Fruit fly (Drosophila melanogaster) whole organism, embryonic: ENCODE measurements around the gene Hr38.

Experiments used
- CG10267 ChIP-seq: fragments of 200-800 bp; sonication (Bioruptor generic); optimal IDR thresholded peaks from 2 replicates; lab custom pipeline; 2018; ENCODE audit warnings: missing biosample characterization, mild to moderate bottlenecking, missing genetic modification characterization, moderate library complexity
- CG11085 ChIP-seq: fragments of 200-800 bp; sonication (Bioruptor generic); IDR thresholded peaks from 2 replicates; pipeline ENCODE4 v1.3.6; 2022; ENCODE audit warnings: missing biosample characterization, missing genetic modification characterization
- CG11456 ChIP-seq: fragments of 200-800 bp; sonication (Bioruptor generic); IDR thresholded peaks from 3 replicates; pipeline ENCODE4 v1.3.6; 2022; ENCODE audit warnings: missing biosample characterization, missing genetic modification characterization
- CG11696 ChIP-seq: fragments of 200-800 bp; sonication (Bioruptor generic); IDR thresholded peaks from 2 replicates; pipeline ENCODE4 v1.3.6; 2022; ENCODE audit warnings: missing biosample characterization, missing genetic modification characterization
- CG12155 ChIP-seq: fragments of 200-800 bp; sonication (Bioruptor generic); optimal IDR thresholded peaks from 3 replicates; lab custom pipeline; 2016; ENCODE audit warnings: missing biosample characterization, missing genetic modification characterization
- CG12659 ChIP-seq: fragments of 200-800 bp; sonication (Bioruptor generic); optimal IDR thresholded peaks from 3 replicates; lab custom pipeline; 2017; ENCODE audit warnings: mild to moderate bottlenecking, missing biosample characterization, missing genetic modification reagents, missing genetic modification characterization
- CG15269 ChIP-seq: fragments of 200-800 bp; sonication (Bioruptor generic); optimal IDR thresholded peaks from 2 replicates; lab custom pipeline; 2018; ENCODE audit warnings: missing biosample characterization, mild to moderate bottlenecking, missing genetic modification characterization, moderate library complexity
- CG1529 ChIP-seq: fragments of 200-800 bp; sonication (Bioruptor generic); optimal IDR thresholded peaks from 3 replicates; lab custom pipeline; 2018; ENCODE audit warnings: missing biosample characterization, missing genetic modification characterization
- CG15479 ChIP-seq: fragments of 200-800 bp; sonication (Bioruptor generic); optimal IDR thresholded peaks from 3 replicates; lab custom pipeline; 2019; ENCODE audit warnings: missing biosample characterization, mild to moderate bottlenecking, missing genetic modification characterization, moderate library complexity
- CG15601 ChIP-seq: fragments of 200-800 bp; sonication (Bioruptor generic); optimal IDR thresholded peaks from 3 replicates; lab custom pipeline; 2019; ENCODE audit warnings: missing biosample characterization, mild to moderate bottlenecking, missing genetic modification characterization, moderate library complexity
- CG18619 ChIP-seq: fragments of 200-800 bp; sonication (Bioruptor generic); optimal IDR thresholded peaks from 3 replicates; lab custom pipeline; 2017; ENCODE audit warnings: missing biosample characterization, mild to moderate bottlenecking, missing genetic modification characterization
- CG18764 ChIP-seq: fragments of 200-800 bp; sonication (Bioruptor generic); optimal IDR thresholded peaks from 3 replicates; lab custom pipeline; 2016; ENCODE audit warnings: missing biosample characterization, missing genetic modification characterization
- CG2116 ChIP-seq: fragments of 200-800 bp; sonication (Bioruptor generic); optimal IDR thresholded peaks from 3 replicates; lab custom pipeline; 2018; ENCODE audit warnings: missing biosample characterization, mild to moderate bottlenecking, missing genetic modification characterization
- CG30403 ChIP-seq: fragments of 200-800 bp; sonication (Bioruptor generic); optimal IDR thresholded peaks from 3 replicates; lab custom pipeline; 2016; ENCODE audit warnings: missing biosample characterization, missing genetic modification characterization
- CG31365 ChIP-seq: fragments of 200-800 bp; sonication (Bioruptor generic); optimal IDR thresholded peaks from 2 replicates; lab custom pipeline; 2018; ENCODE audit warnings: missing biosample characterization, mild to moderate bottlenecking, missing genetic modification characterization
- CG31441 ChIP-seq: fragments of 200-800 bp; sonication (Bioruptor generic); IDR thresholded peaks from 2 replicates; pipeline ENCODE4 v1.3.6; 2022; ENCODE audit warnings: missing biosample characterization, missing genetic modification characterization
- CG3281 ChIP-seq: fragments of 200-800 bp; sonication (Bioruptor generic); optimal IDR thresholded peaks from 3 replicates; lab custom pipeline; 2017; ENCODE audit warnings: missing biosample characterization, mild to moderate bottlenecking, missing genetic modification characterization
- CG34376 ChIP-seq: fragments of 200-800 bp; sonication (Bioruptor generic); optimal IDR thresholded peaks from 2 replicates; lab custom pipeline; 2018; ENCODE audit warnings: missing biosample characterization, mild to moderate bottlenecking, missing genetic modification characterization
- CG4424 ChIP-seq: fragments of 200-800 bp; sonication (Bioruptor generic); optimal IDR thresholded peaks from 3 replicates; lab custom pipeline; 2016; ENCODE audit warnings: missing biosample characterization, missing genetic modification characterization
- CG5245 ChIP-seq: fragments of 200-800 bp; sonication (Bioruptor generic); optimal IDR thresholded peaks from 3 replicates; lab custom pipeline; 2016; ENCODE audit warnings: missing biosample characterization, missing genetic modification characterization
- CG6683 ChIP-seq: fragments of 200-800 bp; sonication (Bioruptor generic); optimal IDR thresholded peaks from 2 replicates; lab custom pipeline; 2017; ENCODE audit warnings: missing biosample characterization, mild to moderate bottlenecking, missing genetic modification characterization, missing genetic modification reagents
- CG9437 ChIP-seq: fragments of 200-800 bp; sonication (Bioruptor generic); optimal IDR thresholded peaks from 2 replicates; lab custom pipeline; 2018; ENCODE audit warnings: missing biosample characterization, mild to moderate bottlenecking, missing genetic modification characterization
- CG9817 ChIP-seq: fragments of 200-800 bp; sonication (Bioruptor generic); optimal IDR thresholded peaks from 2 replicates; lab custom pipeline; 2018; ENCODE audit warnings: missing biosample characterization, mild to moderate bottlenecking, missing genetic modification characterization, moderate library complexity
- D19A ChIP-seq: fragments of 200-800 bp; optimal IDR thresholded peaks from 3 replicates; lab custom pipeline; 2019; ENCODE audit warnings: missing biosample characterization, mild to moderate bottlenecking, missing genetic modification characterization, moderate library complexity
- Dad ChIP-seq: fragments of 200-800 bp; sonication (Bioruptor generic); optimal IDR thresholded peaks from 3 replicates; lab custom pipeline; 2016; ENCODE audit warnings: missing biosample characterization, missing genetic modification characterization
- Dp ChIP-seq: fragments of 200-800 bp; sonication (Bioruptor generic); optimal IDR thresholded peaks from 2 replicates; lab custom pipeline; 2018; ENCODE audit warnings: missing biosample characterization, mild to moderate bottlenecking, missing genetic modification characterization, moderate library complexity
- Ets97D ChIP-seq: fragments of 200-800 bp; sonication (Bioruptor generic); optimal IDR thresholded peaks from 3 replicates; lab custom pipeline; 2016; ENCODE audit warnings: missing biosample characterization, missing genetic modification characterization
- Fer2 ChIP-seq: fragments of 200-800 bp; sonication (Bioruptor generic); optimal IDR thresholded peaks from 2 replicates; lab custom pipeline; 2018; ENCODE audit warnings: missing biosample characterization, mild to moderate bottlenecking, missing genetic modification characterization, moderate library complexity
- H2.0 ChIP-seq: fragments of 200-800 bp; sonication (Bioruptor generic); IDR thresholded peaks from 2 replicates; pipeline ENCODE4 v1.3.6; 2022; ENCODE audit warnings: missing biosample characterization, missing genetic modification characterization
- NfI ChIP-seq: fragments of 200-800 bp; sonication (Bioruptor generic); optimal IDR thresholded peaks from 3 replicates; lab custom pipeline; 2018; ENCODE audit warnings: missing biosample characterization, mild to moderate bottlenecking, missing genetic modification characterization, moderate library complexity
- Opbp ChIP-seq: fragments of 200-800 bp; sonication (Bioruptor generic); IDR thresholded peaks from 3 replicates; pipeline ENCODE4 v1.3.6; 2022; ENCODE audit warnings: missing biosample characterization, missing genetic modification characterization; ENCODE audit not compliant: partially characterized antibody
- Ravus ChIP-seq: fragments of 200-800 bp; sonication (Bioruptor generic); IDR thresholded peaks from 2 replicates; pipeline ENCODE4 v1.3.6; 2022; ENCODE audit warnings: missing biosample characterization, missing genetic modification characterization
- Rfx ChIP-seq: fragments of 200-800 bp; sonication (Bioruptor generic); IDR thresholded peaks from 2 replicates; pipeline ENCODE4 v1.3.6; 2022; ENCODE audit warnings: missing biosample characterization, missing genetic modification characterization
- Sin3A ChIP-seq: fragments of >200 bp; optimal IDR thresholded peaks from 2 replicates; lab custom pipeline; 2018
- Xbp1 ChIP-seq: fragments of 200-800 bp; sonication (Bioruptor generic); optimal IDR thresholded peaks from 3 replicates; lab custom pipeline; 2016; ENCODE audit warnings: missing biosample characterization, mild to moderate bottlenecking, missing genetic modification characterization
- YL-1 ChIP-seq: fragments of 200-800 bp; sonication (Bioruptor generic); optimal IDR thresholded peaks from 3 replicates; lab custom pipeline; 2017; ENCODE audit warnings: missing biosample characterization, mild to moderate bottlenecking, missing genetic modification characterization
- amos ChIP-seq: fragments of 200-800 bp; sonication (Bioruptor generic); IDR thresholded peaks from 2 replicates; pipeline ENCODE4 v1.3.6; 2022; ENCODE audit warnings: missing biosample characterization, missing genetic modification characterization; ENCODE audit not compliant: partially characterized antibody
- bab2 ChIP-seq: fragments of 200-800 bp; sonication (Bioruptor generic); optimal IDR thresholded peaks from 2 replicates; lab custom pipeline; 2016; ENCODE audit warnings: missing biosample characterization, missing genetic modification characterization
- crp ChIP-seq, 2 experiments: fragments of 200-800 bp; sonication (Bioruptor generic); optimal IDR thresholded peaks; 2 replicates in 1 of 2; 3 replicates in 1 of 2; lab custom pipeline; 2017; ENCODE audit warnings: missing biosample characterization in 2 of 2, missing genetic modification characterization in 2 of 2, mild to moderate bottlenecking in 1 of 2, moderate library complexity in 1 of 2
- eve ChIP-seq, 2 experiments: fragments of >200 bp; optimal IDR thresholded peaks; 2 replicates each; lab custom pipeline; 2017; ENCODE audit warnings: missing biosample characterization in 2 of 2, missing genetic modification characterization in 2 of 2
- gfzf ChIP-seq: fragments of 200-800 bp; sonication (Bioruptor generic); optimal IDR thresholded peaks from 2 replicates; lab custom pipeline; 2016; ENCODE audit warnings: missing biosample characterization, mild to moderate bottlenecking, missing genetic modification characterization, moderate library complexity
- grn ChIP-seq: fragments of 200-800 bp; sonication (Bioruptor generic); optimal IDR thresholded peaks from 3 replicates; lab custom pipeline; 2017; ENCODE audit warnings: missing biosample characterization, missing genetic modification characterization
- gro ChIP-seq: fragments of 200-800 bp; sonication (Bioruptor generic); optimal IDR thresholded peaks from 2 replicates; lab custom pipeline; 2016; ENCODE audit warnings: missing biosample characterization, missing genetic modification characterization
- insv ChIP-seq, 2 experiments: fragments of 200-800 bp; sonication (Bioruptor generic); optimal IDR thresholded peaks; 3 replicates each; lab custom pipeline; 2016 to 2018; ENCODE audit warnings: missing biosample characterization in 2 of 2, missing genetic modification characterization in 2 of 2
- luna ChIP-seq: fragments of 200-800 bp; sonication (Bioruptor generic); optimal IDR thresholded peaks from 2 replicates; lab custom pipeline; 2016; ENCODE audit warnings: missing biosample characterization, missing genetic modification characterization
- mirr ChIP-seq: fragments of 200-800 bp; sonication (Bioruptor generic); optimal IDR thresholded peaks from 3 replicates; lab custom pipeline; 2018; ENCODE audit warnings: missing biosample characterization, mild to moderate bottlenecking, missing genetic modification characterization
- org-1 ChIP-seq: fragments of 200-800 bp; sonication (Bioruptor generic); optimal IDR thresholded peaks from 2 replicates; lab custom pipeline; 2017; ENCODE audit warnings: missing biosample characterization, missing genetic modification characterization
- pita ChIP-seq: fragments of 200-800 bp; sonication (Bioruptor generic); optimal IDR thresholded peaks from 2 replicates; lab custom pipeline; 2017; ENCODE audit warnings: missing biosample characterization, mild to moderate bottlenecking, missing genetic modification characterization
- prd ChIP-seq, 3 experiments: fragments of >200 bp in 2 of 3; fragments of 200-800 bp in 1 of 3; sonication (Bioruptor generic) in 1 of 3; optimal IDR thresholded peaks in 2 of 3; IDR thresholded peaks in 1 of 3; 2 replicates in 2 of 3; 3 replicates in 1 of 3; pipeline versions ENCODE4 v1.3.6 to Lab custom; 2017 to 2022; ENCODE audit warnings: missing biosample characterization in 1 of 3, missing genetic modification characterization in 1 of 3
- slbo ChIP-seq: fragments of 200-800 bp; sonication (Bioruptor generic); IDR thresholded peaks from 2 replicates; pipeline ENCODE4 v1.3.6; 2022; ENCODE audit warnings: missing biosample characterization, missing genetic modification characterization
- so ChIP-seq: fragments of 200-800 bp; sonication (Bioruptor generic); IDR thresholded peaks from 3 replicates; pipeline ENCODE4 v1.3.6; 2022; ENCODE audit warnings: missing biosample characterization, missing genetic modification characterization

Gene Hr38

dm6 chr2L:20757808-20758187 lies 43.4 kb upstream of the Hr38 start, which contains the start of the genes Rhau and dia (continued):
- TF ChIP-seq CG2116 (GFP tag; lab: Kevin White, UChicago), result peak; percentile 74
- peak; percentile 16; the same call in 1 of the 2 replicates for TF ChIP-seq slbo (GFP tag; lab: Robert Waterston, UW)
- no peak for TF ChIP-seq CG5245 (GFP tag; lab: Kevin White, UChicago)
- TF ChIP-seq bab2, result no peak
- no peak for TF ChIP-seq CG31365 (tag; lab: Kevin White, UChicago)
- no peak for TF ChIP-seq CG11696 (GFP tag; lab: Robert Waterston, UW)
- TF ChIP-seq CG18764 (GFP tag; lab: Kevin White, UChicago), result peak; percentile 12
- TF ChIP-seq CG4424 (GFP tag; lab: Kevin White, UChicago), result peak; percentile 4
- TF ChIP-seq CG11456 (GFP tag; lab: Robert Waterston, UW), result no peak
- peak; percentile 76 for TF ChIP-seq CG10267 (tag; lab: Kevin White, UChicago)
- no peak for TF ChIP-seq CG18619 (GFP tag; lab: Kevin White, UChicago)
- peak; percentile 43 for TF ChIP-seq CG30403 (GFP tag; lab: Kevin White, UChicago)
- peak; percentile 60 for TF ChIP-seq Sin3A
- TF ChIP-seq Ravus, result no peak
- TF ChIP-seq CG6683 (GFP tag; lab: Kevin White, UChicago), result no peak
- peak; percentile 61 for TF ChIP-seq Ets97D (GFP tag; lab: Kevin White, UChicago)
- TF ChIP-seq pita (GFP tag; lab: Kevin White, UChicago), result peak; percentile 73
- peak in 1 of 2 experiments; percentile 14 for TF ChIP-seq insv (GFP tag; optimal IDR thresholded peaks at IDR 0.05; lab: Kevin White, UChicago)
- no peak for TF ChIP-seq CG3281 (GFP tag; lab: Kevin White, UChicago)
- TF ChIP-seq CG11085 (GFP tag; lab: Robert Waterston, UW), result no peak
- TF ChIP-seq NfI (GFP tag; lab: Kevin White, UChicago), result peak; percentile 29
- peak; percentile 66 for TF ChIP-seq Dp (GFP tag; lab: Kevin White, UChicago)
- peak; percentile 62 for TF ChIP-seq CG15601 (tag; lab: Kevin White, UChicago)
- TF ChIP-seq CG15269 (tag; lab: Kevin White, UChicago), result no peak
- no peak for TF ChIP-seq CG15479
- TF ChIP-seq H2.0 (GFP tag; lab: Robert Waterston, UW), result no peak
- TF ChIP-seq CG31441 (GFP tag; lab: Robert Waterston, UW), result no peak
- TF ChIP-seq prd (optimal IDR thresholded peaks at IDR 0.05; lab: Kevin White, UChicago), result no peak
- TF ChIP-seq prd (GFP tag; IDR thresholded peaks at IDR 0.05; lab: Robert Waterston, UW), result peak; percentile 36; the same call in 1 of the 3 replicates
- TF ChIP-seq CG34376 (GFP tag; lab: Kevin White, UChicago), result no peak
- TF ChIP-seq CG12155 (GFP tag; lab: Kevin White, UChicago), result peak; percentile 49
- peak; percentile 21; the same call in 1 of the 2 replicates for TF ChIP-seq amos (GFP tag; lab: Robert Waterston, UW)
- TF ChIP-seq CG1529, result no peak
- TF ChIP-seq D19A, result peak; percentile 38
- no peak for TF ChIP-seq org-1 (GFP tag; lab: Kevin White, UChicago)
- TF ChIP-seq crp (GFP tag; optimal IDR thresholded peaks at IDR 0.05; lab: Kevin White, UChicago), result peak in 1 of 2 experiments; percentile 26
- TF ChIP-seq Opbp (GFP tag; lab: Robert Waterston, UW), result no peak
- TF ChIP-seq grn (GFP tag; lab: Kevin White, UChicago), result peak; percentile 22
- peak; percentile 93 for TF ChIP-seq gfzf (GFP tag; lab: Kevin White, UChicago)
- no peak for TF ChIP-seq CG9437
- peak; percentile 46 for TF ChIP-seq Xbp1 (GFP tag; lab: Kevin White, UChicago)
- TF ChIP-seq so, result no peak
- TF ChIP-seq Fer2 (tag; lab: Kevin White, UChicago), result no peak
- TF ChIP-seq luna (GFP tag; lab: Kevin White, UChicago), result no peak
- TF ChIP-seq CG9817, result peak; percentile 45
- peak; percentile 44 for TF ChIP-seq YL-1 (GFP tag; lab: Kevin White, UChicago)
- no peak for TF ChIP-seq Dad (GFP tag; lab: Kevin White, UChicago)
- no peak for TF ChIP-seq eve (GFP tag; optimal IDR thresholded peaks at IDR 0.05; lab: Kevin White, UChicago)
- no peak for TF ChIP-seq Rfx
- no peak for TF ChIP-seq mirr (GFP tag; lab: Kevin White, UChicago)
- peak; percentile 83 for TF ChIP-seq CG12659 (GFP tag; lab: Kevin White, UChicago)
- TF ChIP-seq gro (GFP tag; lab: Kevin White, UChicago), result no peak
